Worm (Caenorhabditis elegans): Measurements from ENCODE around the gene clec-176.

DNA sequence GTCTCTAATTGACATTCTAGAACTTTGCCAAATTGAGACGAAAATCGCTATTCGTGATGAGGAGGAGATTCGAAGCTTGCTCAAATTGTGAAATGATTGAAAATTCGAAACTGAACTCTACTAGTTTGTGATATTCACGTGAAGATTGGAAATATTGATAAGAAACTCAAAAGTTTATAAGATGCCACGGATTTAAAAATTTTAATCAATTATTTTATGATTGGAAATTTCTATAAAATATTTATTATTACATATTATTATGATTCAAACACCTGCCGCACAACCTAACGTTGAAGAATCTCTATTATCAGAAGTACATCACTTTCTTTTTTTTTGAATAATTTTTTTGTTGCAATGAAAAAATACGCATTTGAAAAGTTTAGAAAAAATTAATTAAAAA lies 4.7 kb downstream of the clec-176 start, which contains the start of gene E03H12.7:
- TF ChIP-seq nhr-12 (tag; optimal IDR thresholded peaks at IDR 0.05) (no peak), nhr-76 (tag; optimal IDR thresholded peaks at IDR 0.05) (no peak), ces-1 (GFP tag; optimal IDR thresholded peaks at IDR 0.05) (no peak), ztf-11 (tag; optimal IDR thresholded peaks at IDR 0.05) (no peak), lsy-2 (tag; optimal IDR thresholded peaks at IDR 0.05) (no peak)
